Fruit fly (Drosophila melanogaster): ENCODE measurements around the gene CheB93b.

DNA sequence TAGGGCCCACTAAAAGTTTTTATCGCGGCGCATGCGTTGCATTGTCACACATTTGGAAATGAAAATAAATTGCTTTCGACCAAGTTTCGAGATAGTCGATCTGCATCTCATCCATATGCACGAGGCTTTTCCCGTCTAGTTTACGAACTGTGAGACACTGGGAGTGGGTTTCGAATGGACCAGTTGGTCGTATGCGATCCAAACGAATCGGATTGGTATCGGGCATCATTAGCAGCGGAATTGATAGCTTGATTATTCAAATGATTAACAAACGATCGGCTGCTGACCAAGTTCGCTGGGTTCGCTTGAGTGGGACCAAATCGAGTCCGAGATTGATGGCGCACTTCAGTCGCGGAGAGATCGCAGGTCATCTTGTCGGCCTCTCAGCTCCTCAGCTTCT, 31.2 kb downstream of the CheB93b start:
- no peak for TF ChIP-seq CG12605 (GFP tag; IDR thresholded peaks at IDR 0.05)
- no peak for TF ChIP-seq Pif1A (GFP tag; optimal IDR thresholded peaks at IDR 0.05)
- TF ChIP-seq CG8159 (tag; optimal IDR thresholded peaks at IDR 0.05): no peak
- no peak for TF ChIP-seq CG32121 (GFP tag; IDR thresholded peaks at IDR 0.05)
- TF ChIP-seq CG10348 (GFP tag; IDR thresholded peaks at IDR 0.05): no peak
- no peak for TF ChIP-seq Snoo (tag; optimal IDR thresholded peaks at IDR 0.05)
- TF ChIP-seq gl (tag; optimal IDR thresholded peaks at IDR 0.05): no peak
- no peak for TF ChIP-seq CG34367 (tag; optimal IDR thresholded peaks at IDR 0.05)
- no peak for TF ChIP-seq CG4496 (GFP tag; IDR thresholded peaks at IDR 0.05)
- no peak for TF ChIP-seq D1 (tag; optimal IDR thresholded peaks at IDR 0.05)
- no peak for TF ChIP-seq Ets98B (GFP tag; IDR thresholded peaks at IDR 0.05)
